Fruit fly (Drosophila melanogaster): ENCODE data around the gene CASK.

CASK gene

dm6 chr3R:21753974-21754373 lies 68.5 kb downstream of the CASK start, which contains the start of gene CG31198:
Gene CG31198, plus strand, starts transcription at chr3R:21754324.
- no peak for TF ChIP-seq CG6854 (GFP tag; optimal IDR thresholded peaks at IDR 0.05)
- peak; percentile 98 for TF ChIP-seq vri (GFP tag; optimal IDR thresholded peaks at IDR 0.05)

DNA sequence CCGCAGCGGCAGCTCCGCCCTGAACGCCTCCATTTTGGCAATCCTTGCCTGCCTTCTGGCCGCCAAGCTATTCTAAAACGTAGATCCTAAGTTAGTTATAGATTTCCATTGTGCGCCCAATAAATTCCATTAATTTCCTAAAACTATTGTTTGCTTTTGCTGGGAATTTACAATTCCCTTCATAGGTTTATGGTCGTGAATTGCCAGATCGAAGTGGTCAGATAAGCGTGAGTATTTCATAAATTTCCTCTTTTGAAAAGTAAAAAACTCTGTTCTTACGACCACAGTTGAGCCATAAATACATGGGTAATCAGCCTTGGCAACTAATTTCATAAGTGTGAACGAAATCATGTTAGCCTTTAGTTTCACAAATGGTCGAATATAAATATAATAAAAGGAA lies 69.4 kb downstream of the CASK start:
- no peak for TF ChIP-seq CG11762 (GFP tag; optimal IDR thresholded peaks at IDR 0.05; ENCODE audit: insufficient read depth)
- no peak for TF ChIP-seq Blimp-1 (GFP tag; optimal IDR thresholded peaks at IDR 0.05)
- no peak for TF ChIP-seq net (GFP tag; optimal IDR thresholded peaks at IDR 0.05)
- TF ChIP-seq CG16779 (tag; optimal IDR thresholded peaks at IDR 0.05): no peak
- no peak for TF ChIP-seq Lpt (GFP tag; optimal IDR thresholded peaks at IDR 0.05)

DNA sequence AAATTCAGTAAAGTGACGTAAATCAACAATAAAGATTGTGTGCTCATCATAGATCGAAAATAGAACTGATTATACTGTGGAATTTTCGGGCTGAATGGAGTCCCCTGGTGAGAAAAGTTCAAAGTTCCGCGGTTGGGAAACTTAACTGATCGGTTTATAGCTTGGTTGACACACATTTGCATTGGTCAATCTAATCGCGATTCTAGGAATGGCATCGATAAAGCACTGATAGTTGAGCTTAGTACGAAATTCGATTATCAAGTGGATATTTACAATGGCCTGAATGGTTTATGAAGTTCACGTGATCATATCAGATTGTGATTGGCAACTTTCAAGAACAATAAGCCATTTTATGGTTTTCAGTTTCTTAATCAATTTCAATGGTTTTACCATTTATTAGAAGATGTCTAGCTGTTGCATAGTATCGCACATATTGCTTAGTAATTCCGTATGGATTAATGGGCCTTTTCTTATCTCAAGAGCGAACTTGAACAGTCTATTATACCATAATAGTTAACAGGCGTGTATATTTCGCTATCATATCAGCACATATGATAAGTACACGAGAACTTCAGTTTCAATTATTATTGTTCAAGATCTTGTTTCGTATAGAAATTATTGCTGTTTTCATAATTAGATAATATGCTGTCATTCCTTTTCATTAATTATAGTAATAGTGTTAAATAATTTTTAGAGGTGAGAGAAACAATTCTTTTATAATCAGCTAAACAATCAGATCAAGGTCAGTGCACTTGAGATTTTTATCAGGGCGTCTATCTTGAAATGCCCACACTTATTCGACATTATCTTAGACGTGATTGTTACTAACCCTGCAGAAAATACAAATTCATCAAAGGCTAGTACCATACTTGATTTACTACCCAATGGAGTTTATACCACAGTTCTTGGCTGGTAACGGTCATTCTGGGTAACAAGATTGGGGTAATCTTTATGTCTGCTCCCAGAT lies 73.2 kb downstream of the CASK start, which contains the start of gene CG31233:
Gene CG31233 (plus strand): TSS at position 900 of the 967 bp plus-strand sequence.
- no peak for TF ChIP-seq CG10669 (GFP tag; optimal IDR thresholded peaks at IDR 0.05)
- TF ChIP-seq CG15336 (GFP tag; IDR thresholded peaks at IDR 0.05): no peak
- no peak for TF ChIP-seq CG8319 (GFP tag; optimal IDR thresholded peaks at IDR 0.05)
- TF ChIP-seq svp (GFP tag): no peak
- TF ChIP-seq vri (GFP tag; optimal IDR thresholded peaks at IDR 0.05): no peak
- no peak for TF ChIP-seq esn (GFP tag; optimal IDR thresholded peaks at IDR 0.05)
- TF ChIP-seq Blimp-1 (GFP tag; optimal IDR thresholded peaks at IDR 0.05): no peak

DNA sequence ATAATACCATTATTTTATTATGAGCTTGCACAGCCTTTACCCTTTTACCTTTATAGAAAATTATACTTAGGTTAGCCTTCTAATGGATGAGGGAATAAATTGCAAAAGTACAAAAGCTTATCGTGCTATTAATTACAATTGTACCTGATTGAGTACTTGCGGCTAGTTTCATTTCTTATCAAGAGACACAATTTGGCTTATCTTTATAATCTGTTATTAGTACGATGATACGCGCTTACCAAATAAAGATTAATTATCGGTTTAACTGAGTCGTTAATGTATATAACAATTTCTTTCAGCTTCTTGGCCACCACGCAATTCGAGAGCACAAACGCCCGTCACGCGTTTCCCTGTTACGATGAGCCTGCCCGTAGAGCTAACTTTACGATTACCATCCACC lies 76.6 kb downstream of the CASK start:
- TF ChIP-seq CG7368 (GFP tag; optimal IDR thresholded peaks at IDR 0.05) (no peak), CG6276 (GFP tag; optimal IDR thresholded peaks at IDR 0.05) (no peak), Eip75B (GFP tag; optimal IDR thresholded peaks at IDR 0.05) (no peak), CG34406 (GFP tag; optimal IDR thresholded peaks at IDR 0.05) (no peak), CG3919 (GFP tag; optimal IDR thresholded peaks at IDR 0.05) (no peak), Hr38 (GFP tag; optimal IDR thresholded peaks at IDR 0.05) (no peak), fkh (GFP tag; optimal IDR thresholded peaks at IDR 0.05) (no peak), Lpt (GFP tag; optimal IDR thresholded peaks at IDR 0.05) (no peak)

dm6 chr3R:21744988-21745387 lies 77.5 kb downstream of the CASK start, which contains the start of gene CG31343:
Gene CG31343, plus strand, starts transcription at chr3R:21745266.
- TF ChIP-seq CG9139 (GFP tag; optimal IDR thresholded peaks at IDR 0.05) (no peak), vri (GFP tag; optimal IDR thresholded peaks at IDR 0.05) (peak; percentile 70)

DNA sequence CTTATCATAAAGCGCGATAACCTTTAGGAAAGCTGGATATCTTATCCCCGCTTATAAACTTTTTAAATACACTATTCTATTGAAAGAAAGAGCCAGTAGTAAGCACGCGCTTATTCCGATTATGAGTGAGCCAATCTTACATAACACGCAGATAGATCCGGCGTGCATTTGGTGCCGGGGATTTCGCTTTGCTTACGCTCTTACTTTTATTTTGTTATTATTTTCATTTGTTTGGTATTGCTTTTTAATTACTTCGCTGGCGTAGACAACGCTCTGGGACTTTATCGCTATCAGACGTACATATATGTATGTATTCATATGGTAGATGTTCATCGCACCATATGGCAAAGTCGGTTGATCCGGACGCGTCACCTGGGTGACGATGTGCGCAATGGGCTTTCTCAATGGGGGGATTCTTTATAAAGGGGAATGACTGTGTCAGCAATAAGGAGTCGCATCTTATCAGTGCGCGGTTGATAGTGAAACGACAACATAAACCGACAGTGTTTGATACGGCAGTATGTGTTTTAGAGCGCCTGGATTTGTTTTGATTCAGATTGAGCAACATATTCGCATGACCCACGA lies 81.6 kb downstream of the CASK start:
- TF ChIP-seq vri (GFP tag; optimal IDR thresholded peaks at IDR 0.05) (peak; percentile 91), svp (GFP tag) (peak; percentile 94), Blimp-1 (GFP tag; optimal IDR thresholded peaks at IDR 0.05) (no peak)

DNA sequence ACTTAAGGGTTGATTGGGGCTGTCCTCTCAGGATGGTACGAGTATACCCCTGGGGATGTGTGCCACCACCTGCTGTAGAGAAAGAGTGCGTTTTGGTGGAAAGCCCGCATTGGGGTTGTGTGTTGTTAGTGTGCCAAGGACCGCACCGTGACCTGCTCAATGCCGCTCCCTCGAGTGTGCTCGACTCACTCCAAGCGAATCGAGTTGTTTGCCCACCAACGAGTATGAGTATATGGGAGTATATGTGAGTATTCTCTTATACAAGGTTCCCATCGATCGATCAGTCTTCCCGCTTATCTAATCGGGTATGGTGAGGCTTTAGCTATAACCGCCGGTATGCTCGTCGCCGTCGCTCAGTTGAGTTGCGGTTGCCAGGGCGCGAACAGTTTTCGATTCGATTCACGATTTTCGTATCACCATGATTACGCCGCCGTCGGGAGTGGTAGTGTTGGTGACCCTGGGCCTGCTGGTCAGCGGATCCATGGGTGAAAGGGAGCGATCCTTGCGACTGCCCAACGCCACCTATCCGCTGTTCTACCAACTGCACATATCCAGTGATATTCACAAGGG lies 82.6 kb downstream of the CASK start, which contains the start of gene CG5849:
Gene CG5849 (plus strand): TSS at position 356 of the 570 bp plus-strand sequence.
- TF ChIP-seq esn (GFP tag; optimal IDR thresholded peaks at IDR 0.05) (no peak), vri (GFP tag; optimal IDR thresholded peaks at IDR 0.05) (peak; percentile 57), svp (GFP tag) (peak; percentile 92)

DNA sequence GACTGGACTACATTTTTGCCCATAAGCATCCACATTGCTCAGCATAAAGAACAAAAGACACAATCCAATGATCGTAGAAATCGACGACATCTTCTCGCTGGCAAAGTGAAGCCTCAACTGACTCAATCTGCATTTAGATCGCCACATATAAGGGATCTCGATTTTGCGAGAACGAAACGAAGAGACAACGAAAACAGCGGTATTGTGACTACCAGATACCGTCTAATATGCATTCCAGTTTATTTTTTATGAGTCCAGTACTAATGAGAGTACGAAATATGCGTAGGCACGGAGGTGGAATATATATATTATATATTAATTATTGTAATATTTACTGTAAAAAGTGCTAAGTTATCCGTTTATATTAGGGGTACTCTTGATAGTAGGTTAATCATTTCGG lies 83.5 kb downstream of the CASK start, which contains the start of gene CG34034:
Gene CG34034 (minus strand): TSS at position 101 of the 400 bp plus-strand sequence.
- no peak for TF ChIP-seq cyc (GFP tag; optimal IDR thresholded peaks at IDR 0.05)

Measured in whole organism, prepupa.